Fruit fly (Drosophila melanogaster): ENCODE measurements around the gene Eig71Ei.

DNA sequence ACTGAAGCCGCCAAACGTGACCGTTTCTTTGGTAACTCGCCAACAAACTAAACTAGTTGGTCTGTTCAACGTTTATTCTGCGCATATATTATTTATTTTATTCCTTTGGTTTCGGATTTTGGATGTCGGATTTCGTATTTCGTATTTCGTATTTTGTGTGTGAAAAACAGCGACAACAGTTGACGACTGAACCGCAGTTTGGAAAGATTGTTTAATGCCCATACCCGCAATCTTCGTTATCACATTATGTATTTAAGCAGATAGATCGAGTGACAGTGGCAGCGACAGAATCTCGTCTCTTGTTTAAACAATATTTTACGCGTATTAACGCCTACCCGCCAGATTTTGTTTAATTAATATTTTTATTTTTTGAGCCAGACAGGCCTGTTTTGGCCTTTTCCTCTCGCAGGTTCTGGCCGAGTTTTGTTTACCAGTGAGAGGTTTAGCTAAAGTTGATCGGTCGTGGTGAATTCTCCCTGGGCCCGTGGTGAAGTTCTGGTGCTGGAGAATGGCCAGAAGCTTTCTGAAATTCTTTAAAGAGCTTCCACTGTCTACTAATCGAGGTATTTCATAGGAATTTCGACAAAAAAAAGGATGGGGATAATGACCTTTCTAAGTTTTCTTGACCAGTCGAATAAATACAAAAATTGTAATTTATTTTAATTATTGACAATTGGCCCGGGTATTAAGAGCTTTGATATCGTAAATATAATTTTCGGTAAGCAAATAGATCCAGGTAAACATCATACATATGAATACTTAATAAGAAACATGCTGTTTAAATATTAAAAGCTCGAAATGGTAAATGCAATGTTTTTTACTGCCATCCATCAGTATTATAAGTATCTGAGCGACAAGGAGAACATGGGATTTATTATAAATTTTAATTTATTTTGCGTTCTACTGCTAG lies 11.5 kb upstream of the Eig71Ei start, which contains the start of the genes comm3 and CG43083:
- no peak for TF ChIP-seq usp (GFP tag; optimal IDR thresholded peaks at IDR 0.05)
- TF ChIP-seq jim (GFP tag; optimal IDR thresholded peaks at IDR 0.05) = no peak
- TF ChIP-seq lola (GFP tag; optimal IDR thresholded peaks at IDR 0.05) = no peak
- no peak for TF ChIP-seq br (GFP tag; optimal IDR thresholded peaks at IDR 0.05)
- TF ChIP-seq sage (GFP tag; optimal IDR thresholded peaks at IDR 0.05) = no peak
- no peak for TF ChIP-seq ey (GFP tag; optimal IDR thresholded peaks at IDR 0.05)

Measured in whole organism, wandering third instar larva.